Worm (Caenorhabditis elegans): ENCODE results near the gene gpa-9.

DNA sequence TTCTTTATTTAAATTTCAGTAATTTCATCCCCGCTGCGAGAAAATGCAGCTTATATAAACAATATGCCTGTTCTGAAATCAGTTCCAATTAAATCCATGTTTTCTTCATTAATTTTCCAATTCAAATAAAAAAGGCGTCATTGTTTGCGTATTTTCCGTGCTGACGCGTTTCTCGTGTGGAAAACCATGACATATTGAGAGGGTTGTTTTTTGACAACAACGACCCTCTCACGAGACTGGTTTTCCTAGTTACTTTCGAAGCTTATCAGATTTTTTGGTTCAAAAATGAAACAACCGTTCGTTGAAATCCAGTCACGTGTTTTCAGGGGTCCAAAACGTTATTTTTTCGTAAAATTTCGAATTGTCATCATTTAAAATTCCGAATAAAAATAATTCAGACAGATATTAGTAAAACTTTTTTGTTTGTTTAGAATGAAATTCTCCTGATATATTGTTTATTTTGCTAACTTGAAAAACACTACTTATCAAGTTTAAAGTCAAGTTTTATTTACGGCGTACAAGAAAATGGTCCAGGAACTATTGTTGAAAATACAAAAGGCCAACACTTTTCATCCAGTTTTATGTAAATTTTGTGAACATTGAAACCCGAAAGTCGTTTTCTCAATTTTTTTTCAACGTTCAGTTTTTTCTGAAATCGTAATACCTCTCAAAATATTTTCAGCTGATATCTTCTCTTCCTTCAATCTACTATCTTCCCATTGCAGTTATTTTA lies 49.4 kb downstream of the gpa-9 start, which contains the start of gene C14C10.5:
- no peak for TF ChIP-seq zfp-2 (tag; optimal IDR thresholded peaks at IDR 0.05)
- no peak for TF ChIP-seq fkh-10 (GFP tag; optimal IDR thresholded peaks at IDR 0.05)
- TF ChIP-seq pha-4 (GFP tag; IDR thresholded peaks at IDR 0.05): no peak
- no peak for TF ChIP-seq pha-4 (tag; optimal IDR thresholded peaks at IDR 0.05)
- TF ChIP-seq lir-3 (tag; optimal IDR thresholded peaks at IDR 0.05): no peak

Data from whole organism, L4 larva.